Worm (Caenorhabditis elegans) whole organism, mixed stage, embryonic: ENCODE data around the gene prx-6.

ENCODE experiments used
- elt-1 ChIP-seq: sonication (generic microtip); optimal IDR thresholded peaks from 2 replicates; lab custom pipeline; 2017; ENCODE audit warnings: missing genetic modification characterization, mild to moderate bottlenecking, missing compliant biosample characterization, antibody characterized with exemption, moderate library complexity, borderline replicate concordance; ENCODE audit not compliant: insufficient read depth
- hlh-1 ChIP-seq: fragments of 150-350 bp; optimal IDR thresholded peaks from 2 replicates; lab custom pipeline; 2014; ENCODE audit warnings: missing biosample characterization, missing genetic modification reagents, missing genetic modification characterization
- lin-13 ChIP-seq: fragments of 150-350 bp; optimal IDR thresholded peaks from 2 replicates; lab custom pipeline; 2014; ENCODE audit warnings: missing biosample characterization, missing genetic modification characterization
- lin-32 ChIP-seq: fragments of 200-800 bp; sonication (Bioruptor generic); optimal IDR thresholded peaks from 2 replicates; lab custom pipeline; 2018; ENCODE audit warnings: mild to moderate bottlenecking, missing genetic modification characterization, missing compliant biosample characterization
- mab-5 ChIP-seq: fragments of 150-350 bp; optimal IDR thresholded peaks from 2 replicates; lab custom pipeline; 2014; ENCODE audit warnings: missing biosample characterization, missing genetic modification characterization
- mep-1 ChIP-seq: fragments of 150-350 bp; optimal IDR thresholded peaks from 2 replicates; lab custom pipeline; 2017; ENCODE audit warnings: missing biosample characterization, missing genetic modification reagents, missing genetic modification characterization, inconsistent platforms
- nhr-12 ChIP-seq: fragments of 150-350 bp; optimal IDR thresholded peaks from 2 replicates; lab custom pipeline; 2014; ENCODE audit warnings: missing biosample characterization, missing genetic modification characterization
- nhr-28 ChIP-seq: fragments of 150-350 bp; optimal IDR thresholded peaks from 2 replicates; lab custom pipeline; 2014; ENCODE audit warnings: missing biosample characterization, missing genetic modification characterization
- unc-62 ChIP-seq: fragments of 150-350 bp; optimal IDR thresholded peaks from 2 replicates; lab custom pipeline; 2014; ENCODE audit warnings: missing biosample characterization, missing genetic modification reagents, missing genetic modification characterization

- TF ChIP-seq lin-32 (GFP tag; lab: Kevin White, UChicago) (no peak), nhr-28 (no peak), hlh-1 (tag; lab: Kevin White, UChicago) (no peak), lin-13 (tag; lab: Kevin White, UChicago) (no peak), elt-1 (no peak), mep-1 (no peak), nhr-12 (tag; lab: Kevin White, UChicago) (no peak), unc-62 (GFP tag; lab: Kevin White, UChicago) (no peak), mab-5 (no peak)
These were observed 35.8 kb downstream of the prx-6 start for ce11 chrV:4684137-4684536.
